Fruit fly (Drosophila melanogaster) Kc167 (cell line): ENCODE data around the gene ND-39.

Experiments used
- h ChIP-seq: fragments of >200 bp; optimal IDR thresholded peaks from 3 replicates; lab custom pipeline; 2018; ENCODE audit warnings: missing external identifiers
- insv ChIP-seq: fragments of >200 bp; optimal IDR thresholded peaks from 3 replicates; lab custom pipeline; 2018; ENCODE audit warnings: missing external identifiers

DNA sequence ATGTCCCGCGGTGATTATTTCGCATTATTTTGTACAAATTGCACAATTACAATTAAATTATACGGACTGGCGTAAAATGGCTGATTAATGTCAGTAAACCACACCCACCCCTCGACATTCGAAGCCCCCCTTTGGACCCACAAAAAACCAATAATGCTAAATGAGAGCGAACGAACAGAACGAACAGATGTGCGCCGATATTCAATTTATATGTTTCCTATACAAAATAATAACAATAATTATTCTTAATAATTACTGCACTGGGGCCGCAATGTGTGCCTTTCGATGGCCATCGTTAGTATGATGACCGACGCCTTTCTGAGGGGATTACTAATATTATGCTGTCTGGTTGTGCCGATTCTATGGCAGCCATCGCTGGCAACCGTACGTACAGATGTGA is 41.5 kb downstream of the ND-39 start, which contains the start of gene CG13250:
- TF ChIP-seq h (lab: Kevin White, UChicago) (no peak), insv (no peak)
